Worm (Caenorhabditis elegans): Measurements from ENCODE around the gene prx-14.

Gene prx-14

DNA sequence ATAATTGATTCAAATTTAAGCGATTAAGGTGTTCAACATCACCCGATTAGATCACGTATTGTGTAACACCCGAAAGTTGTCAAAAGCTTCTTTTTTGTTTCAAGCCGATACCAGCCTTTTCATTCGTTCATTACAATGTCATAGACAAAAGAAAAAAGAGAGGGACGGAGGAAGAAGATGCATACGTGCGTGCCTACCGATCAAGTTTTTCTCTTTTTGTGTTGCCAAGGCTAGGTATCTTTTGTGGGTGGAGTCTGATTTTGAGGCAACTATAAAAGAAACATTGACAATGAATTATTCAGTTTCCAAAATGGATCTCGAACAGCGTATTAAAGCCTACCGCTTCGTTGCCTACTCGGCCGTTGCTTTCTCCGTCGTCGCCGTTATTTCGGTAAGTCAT lies 42.3 kb downstream of the prx-14 start, which contains the start of gene col-125:
TSS of gene col-125 (plus strand) at position 301 of the 400 bp plus-strand sequence.
- TF ChIP-seq sptf-1 (tag; optimal IDR thresholded peaks at IDR 0.05): no peak
- TF ChIP-seq ceh-43 (GFP tag; optimal IDR thresholded peaks at IDR 0.05): no peak
- no peak for TF ChIP-seq unc-62 (GFP tag; optimal IDR thresholded peaks at IDR 0.05)
- TF ChIP-seq nhr-12 (tag; optimal IDR thresholded peaks at IDR 0.05): no peak
- TF ChIP-seq tbx-8 (GFP tag; optimal IDR thresholded peaks at IDR 0.05): no peak
- no peak for TF ChIP-seq flh-1 (GFP tag; optimal IDR thresholded peaks at IDR 0.05)
- TF ChIP-seq pha-4 (tag; optimal IDR thresholded peaks at IDR 0.05): no peak
- no peak for TF ChIP-seq nhr-28 (tag; optimal IDR thresholded peaks at IDR 0.05)
- TF ChIP-seq lsy-2 (tag; optimal IDR thresholded peaks at IDR 0.05): no peak
- TF ChIP-seq zip-8 (tag; optimal IDR thresholded peaks at IDR 0.05): no peak
- TF ChIP-seq mls-2 (tag; optimal IDR thresholded peaks at IDR 0.05): no peak

- no peak for TF ChIP-seq blmp-1 (tag; optimal IDR thresholded peaks at IDR 0.05)
- TF ChIP-seq drap-1 (GFP tag; optimal IDR thresholded peaks at IDR 0.05): no peak
- no peak for TF ChIP-seq lsy-2 (tag; optimal IDR thresholded peaks at IDR 0.05)
- TF ChIP-seq hlh-1 (tag; optimal IDR thresholded peaks at IDR 0.05): no peak
- no peak for TF ChIP-seq lin-13 (tag; optimal IDR thresholded peaks at IDR 0.05)
- TF ChIP-seq bed-3 (GFP tag; optimal IDR thresholded peaks at IDR 0.05): no peak
- no peak for TF ChIP-seq nhr-12 (tag; optimal IDR thresholded peaks at IDR 0.05)
- no peak for TF ChIP-seq zip-8 (tag; optimal IDR thresholded peaks at IDR 0.05)
These were observed 43.6 kb downstream of the prx-14 start for ce11 chrIV:11226545-11226944.

- no peak for TF ChIP-seq mep-1 (tag; optimal IDR thresholded peaks at IDR 0.05)
- no peak for TF ChIP-seq M03D4.4 (tag; optimal IDR thresholded peaks at IDR 0.05)
- TF ChIP-seq sem-2 (GFP tag; optimal IDR thresholded peaks at IDR 0.05): no peak
- no peak for TF ChIP-seq bed-3 (GFP tag; optimal IDR thresholded peaks at IDR 0.05)
- no peak for TF ChIP-seq hlh-1 (tag; optimal IDR thresholded peaks at IDR 0.05)
- TF ChIP-seq blmp-1 (tag; optimal IDR thresholded peaks at IDR 0.05): no peak
- no peak for TF ChIP-seq ces-1 (GFP tag; optimal IDR thresholded peaks at IDR 0.05)
- TF ChIP-seq tbx-8 (GFP tag; optimal IDR thresholded peaks at IDR 0.05): no peak
- no peak for TF ChIP-seq ceh-39 (tag; optimal IDR thresholded peaks at IDR 0.05)
- TF ChIP-seq nhr-237 (tag; optimal IDR thresholded peaks at IDR 0.05): no peak
- no peak for TF ChIP-seq nhr-12 (tag; optimal IDR thresholded peaks at IDR 0.05)
- no peak for TF ChIP-seq lin-32 (GFP tag; optimal IDR thresholded peaks at IDR 0.05)
- TF ChIP-seq nhr-2 (tag; optimal IDR thresholded peaks at IDR 0.05): no peak
- TF ChIP-seq unc-62 (GFP tag; optimal IDR thresholded peaks at IDR 0.05): no peak
These were observed 46.1 kb downstream of the prx-14 start for ce11 chrIV:11229013-11229412.

DNA sequence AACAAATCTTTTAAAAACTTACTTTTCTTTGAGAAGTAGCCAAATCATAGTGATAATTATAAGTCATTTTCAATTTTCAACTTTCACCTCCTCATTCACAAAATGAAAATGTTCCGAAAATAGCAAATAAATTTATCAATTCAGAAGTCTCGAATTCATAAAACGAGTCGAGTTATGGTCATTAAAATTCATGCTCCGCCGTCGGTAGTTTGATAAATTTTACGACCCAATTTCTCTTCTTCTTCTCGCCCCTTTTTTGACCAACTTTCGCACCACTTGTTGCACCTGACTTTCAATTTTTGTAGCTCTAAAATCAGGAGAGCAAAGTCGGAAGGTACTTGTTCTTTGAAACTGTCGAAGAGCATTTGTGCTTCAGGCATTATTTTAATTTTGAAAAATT lies 47.1 kb downstream of the prx-14 start, which contains the start of gene best-7:
TSS of gene best-7 (minus strand) at position 239 of the 400 bp plus-strand sequence.
- no peak for TF ChIP-seq unc-120 (tag; optimal IDR thresholded peaks at IDR 0.05; ENCODE audit: poor library complexity, severe bottlenecking)
- TF ChIP-seq mep-1 (tag; optimal IDR thresholded peaks at IDR 0.05): no peak
- no peak for TF ChIP-seq mab-5 (tag; optimal IDR thresholded peaks at IDR 0.05)
- no peak for TF ChIP-seq ceh-39 (tag; optimal IDR thresholded peaks at IDR 0.05)
- no peak for TF ChIP-seq lsy-2 (tag; optimal IDR thresholded peaks at IDR 0.05)
- TF ChIP-seq cnd-1 (tag; optimal IDR thresholded peaks at IDR 0.05): no peak
- no peak for TF ChIP-seq nhr-2 (tag; optimal IDR thresholded peaks at IDR 0.05)
- no peak for TF ChIP-seq sem-2 (GFP tag; optimal IDR thresholded peaks at IDR 0.05)
- no peak for TF ChIP-seq blmp-1 (tag; optimal IDR thresholded peaks at IDR 0.05)
- TF ChIP-seq M03D4.4 (tag; optimal IDR thresholded peaks at IDR 0.05): no peak
- TF ChIP-seq nhr-76 (tag; optimal IDR thresholded peaks at IDR 0.05): no peak

- TF ChIP-seq pha-4 (tag; optimal IDR thresholded peaks at IDR 0.05) (no peak), lin-32 (GFP tag; optimal IDR thresholded peaks at IDR 0.05) (no peak), nhr-237 (tag; optimal IDR thresholded peaks at IDR 0.05) (no peak), zip-8 (tag; optimal IDR thresholded peaks at IDR 0.05) (no peak), ham-2 (GFP tag; optimal IDR thresholded peaks at IDR 0.05) (no peak), bed-3 (GFP tag; optimal IDR thresholded peaks at IDR 0.05) (no peak), lsy-2 (tag; optimal IDR thresholded peaks at IDR 0.05) (no peak), nhr-2 (tag; optimal IDR thresholded peaks at IDR 0.05) (no peak), elt-3 (tag; optimal IDR thresholded peaks at IDR 0.05) (no peak), blmp-1 (tag; optimal IDR thresholded peaks at IDR 0.05) (no peak), nhr-76 (tag; optimal IDR thresholded peaks at IDR 0.05) (no peak), unc-39 (tag; optimal IDR thresholded peaks at IDR 0.05) (no peak), ceh-43 (GFP tag; optimal IDR thresholded peaks at IDR 0.05) (no peak), mep-1 (tag; optimal IDR thresholded peaks at IDR 0.05) (no peak), nhr-12 (tag; optimal IDR thresholded peaks at IDR 0.05) (no peak)
These were observed 48.4 kb downstream of the prx-14 start for ce11 chrIV:11231376-11231775.
